Fruit fly (Drosophila melanogaster) whole organism, prepupa: ENCODE data around the gene Vps2.

Experiments
- Blimp-1 ChIP-seq: fragments of 200-800 bp; sonication (Bioruptor generic); optimal IDR thresholded peaks from 3 replicates; lab custom pipeline; 2017; ENCODE audit warnings: missing biosample characterization, missing genetic modification characterization, mild to moderate bottlenecking, moderate library complexity, missing genetic modification reagents
- CG10631 ChIP-seq: fragments of 200-800 bp; sonication (Bioruptor generic); optimal IDR thresholded peaks from 2 replicates; lab custom pipeline; 2016; ENCODE audit warnings: missing biosample characterization, missing genetic modification characterization
- CG10669 ChIP-seq: fragments of 200-800 bp; sonication (Bioruptor generic); optimal IDR thresholded peaks from 3 replicates; lab custom pipeline; 2018; ENCODE audit warnings: missing biosample characterization, mild to moderate bottlenecking, missing genetic modification characterization, moderate library complexity
- CG11294 ChIP-seq: fragments of 200-800 bp; sonication (Bioruptor generic); IDR thresholded peaks from 2 replicates; pipeline ENCODE4 v1.3.6; 2022; ENCODE audit warnings: missing biosample characterization, missing genetic modification characterization
- CG11762 ChIP-seq: fragments of 200-800 bp; sonication (Bioruptor generic); optimal IDR thresholded peaks from 3 replicates; lab custom pipeline; 2016; ENCODE audit warnings: missing biosample characterization, missing genetic modification characterization; ENCODE audit not compliant: insufficient read depth
- CG11902 ChIP-seq: fragments of 200-800 bp; sonication (Bioruptor generic); optimal IDR thresholded peaks from 3 replicates; lab custom pipeline; 2016; ENCODE audit warnings: missing biosample characterization, missing genetic modification characterization
- CG1621 ChIP-seq: fragments of 200-800 bp; sonication (Bioruptor generic); optimal IDR thresholded peaks from 3 replicates; lab custom pipeline; 2018; ENCODE audit warnings: missing biosample characterization, mild to moderate bottlenecking, missing genetic modification characterization
- CG16779 ChIP-seq: fragments of 200-800 bp; sonication (Bioruptor generic); optimal IDR thresholded peaks from 3 replicates; lab custom pipeline; 2017; ENCODE audit warnings: missing biosample characterization, mild to moderate bottlenecking, missing genetic modification characterization
- CG3032 ChIP-seq: fragments of 200-800 bp; optimal IDR thresholded peaks from 2 replicates; lab custom pipeline; 2019; ENCODE audit warnings: missing biosample characterization, mild to moderate bottlenecking, missing genetic modification characterization, moderate library complexity
- CG31627 ChIP-seq: fragments of 200-800 bp; sonication (Bioruptor generic); optimal IDR thresholded peaks from 3 replicates; lab custom pipeline; 2016; ENCODE audit warnings: missing biosample characterization, missing genetic modification characterization
- CG32006 ChIP-seq: fragments of 200-800 bp; sonication (Bioruptor generic); optimal IDR thresholded peaks from 3 replicates; lab custom pipeline; 2017; ENCODE audit warnings: missing biosample characterization, mild to moderate bottlenecking, missing genetic modification characterization
- CG34406 ChIP-seq: fragments of 200-800 bp; sonication (Bioruptor generic); optimal IDR thresholded peaks from 3 replicates; lab custom pipeline; 2016; ENCODE audit warnings: missing biosample characterization, missing genetic modification characterization
- CG3919 ChIP-seq: fragments of 200-800 bp; sonication (Bioruptor generic); optimal IDR thresholded peaks from 3 replicates; lab custom pipeline; 2016; ENCODE audit warnings: missing biosample characterization, missing genetic modification characterization
- CG4318 ChIP-seq: fragments of 200-800 bp; sonication (Bioruptor generic); optimal IDR thresholded peaks from 3 replicates; lab custom pipeline; 2017; ENCODE audit warnings: missing biosample characterization, mild to moderate bottlenecking, missing genetic modification characterization
- CG6163 ChIP-seq: fragments of 200-800 bp; sonication (Bioruptor generic); IDR thresholded peaks from 3 replicates; pipeline ENCODE4 v1.3.6; 2022; ENCODE audit warnings: missing biosample characterization, missing genetic modification characterization
- CG6276 ChIP-seq: fragments of 200-800 bp; sonication (Bioruptor generic); optimal IDR thresholded peaks from 2 replicates; lab custom pipeline; 2017; ENCODE audit warnings: missing biosample characterization, mild to moderate bottlenecking, missing genetic modification characterization
- CG6792 ChIP-seq: fragments of 200-800 bp; sonication (Bioruptor generic); optimal IDR thresholded peaks from 3 replicates; lab custom pipeline; 2016; ENCODE audit warnings: missing biosample characterization, missing genetic modification characterization
- CG6808 ChIP-seq: fragments of 200-800 bp; sonication (Bioruptor generic); optimal IDR thresholded peaks from 3 replicates; lab custom pipeline; 2017; ENCODE audit warnings: missing biosample characterization, missing genetic modification characterization, mild to moderate bottlenecking, moderate library complexity, missing genetic modification reagents
- CG6854 ChIP-seq: fragments of 200-800 bp; sonication (Bioruptor generic); optimal IDR thresholded peaks from 2 replicates; lab custom pipeline; 2017; ENCODE audit warnings: missing biosample characterization, mild to moderate bottlenecking, missing genetic modification characterization
- CG7368 ChIP-seq: fragments of 200-800 bp; sonication (Bioruptor generic); optimal IDR thresholded peaks from 3 replicates; lab custom pipeline; 2016; ENCODE audit warnings: missing biosample characterization, missing genetic modification characterization
- CG8119 ChIP-seq: fragments of 200-800 bp; sonication (Bioruptor generic); IDR thresholded peaks from 3 replicates; pipeline ENCODE4 v1.3.6; 2022; ENCODE audit warnings: missing biosample characterization, missing genetic modification characterization
- CG8319 ChIP-seq: fragments of 200-800 bp; sonication (Bioruptor generic); optimal IDR thresholded peaks from 3 replicates; lab custom pipeline; 2016; ENCODE audit warnings: missing biosample characterization, missing genetic modification characterization
- CG8632 ChIP-seq: fragments of 200-800 bp; sonication (Bioruptor generic); optimal IDR thresholded peaks from 3 replicates; lab custom pipeline; 2016; ENCODE audit warnings: missing biosample characterization, missing genetic modification characterization
- CG9139 ChIP-seq: fragments of 200-800 bp; sonication (Bioruptor generic); optimal IDR thresholded peaks from 3 replicates; lab custom pipeline; 2017; ENCODE audit warnings: missing biosample characterization, mild to moderate bottlenecking, missing genetic modification characterization
- Eip75B ChIP-seq: fragments of 200-800 bp; sonication (Bioruptor generic); optimal IDR thresholded peaks from 3 replicates; lab custom pipeline; 2016; ENCODE audit warnings: missing biosample characterization, missing genetic modification characterization
- Eip78C ChIP-seq: fragments of 200-800 bp; sonication (Bioruptor generic); peaks from one replicate; lab custom pipeline; 2016; ENCODE audit warnings: missing biosample characterization, missing genetic modification characterization
- Eip93F ChIP-seq: fragments of 200-800 bp; sonication (Bioruptor generic); optimal IDR thresholded peaks from 2 replicates; lab custom pipeline; 2016; ENCODE audit warnings: missing biosample characterization, mild to moderate bottlenecking, missing genetic modification characterization
- Ets21C ChIP-seq: fragments of 200-800 bp; sonication (Bioruptor generic); optimal IDR thresholded peaks from 3 replicates; lab custom pipeline; 2016; ENCODE audit warnings: missing biosample characterization, missing genetic modification characterization
- Ets96B ChIP-seq: fragments of 200-800 bp; optimal IDR thresholded peaks from 2 replicates; lab custom pipeline; 2019; ENCODE audit warnings: missing biosample characterization, mild to moderate bottlenecking, missing genetic modification characterization, moderate library complexity
- Gug ChIP-seq: fragments of 200-800 bp; sonication (Bioruptor generic); IDR thresholded peaks from 2 replicates; pipeline ENCODE4 v1.3.6; 2022; ENCODE audit warnings: missing biosample characterization, missing genetic modification characterization
- Hr38 ChIP-seq: sonication (Bioruptor generic); optimal IDR thresholded peaks from 2 replicates; lab custom pipeline; 2016; ENCODE audit warnings: missing biosample characterization, missing genetic modification characterization
- Hr4 ChIP-seq: fragments of 200-800 bp; sonication (Bioruptor generic); optimal IDR thresholded peaks from 3 replicates; lab custom pipeline; 2016; ENCODE audit warnings: missing biosample characterization, missing genetic modification characterization
- Lpt ChIP-seq: fragments of 200-800 bp; sonication (Bioruptor generic); optimal IDR thresholded peaks from 3 replicates; lab custom pipeline; 2016; ENCODE audit warnings: missing biosample characterization, missing genetic modification characterization
- Met ChIP-seq: fragments of 200-800 bp; sonication (Bioruptor generic); optimal IDR thresholded peaks from 3 replicates; lab custom pipeline; 2016; ENCODE audit warnings: missing biosample characterization, missing genetic modification characterization
- OdsH ChIP-seq: fragments of 200-800 bp; sonication (Bioruptor generic); optimal IDR thresholded peaks from 3 replicates; lab custom pipeline; 2016; ENCODE audit warnings: missing biosample characterization, missing genetic modification characterization
- Sox14 ChIP-seq: fragments of 200-800 bp; sonication (Bioruptor generic); optimal IDR thresholded peaks from 3 replicates; lab custom pipeline; 2016; ENCODE audit warnings: missing biosample characterization, missing genetic modification characterization
- Sox15 ChIP-seq: fragments of 200-800 bp; sonication (Bioruptor generic); optimal IDR thresholded peaks from 3 replicates; lab custom pipeline; 2016; ENCODE audit warnings: missing biosample characterization, missing genetic modification characterization
- achi ChIP-seq: fragments of 200-800 bp; sonication (Bioruptor generic); optimal IDR thresholded peaks from 3 replicates; lab custom pipeline; 2016; ENCODE audit warnings: missing biosample characterization, missing genetic modification characterization
- cyc ChIP-seq: fragments of 200-800 bp; sonication (Bioruptor generic); optimal IDR thresholded peaks from 3 replicates; lab custom pipeline; 2016; ENCODE audit warnings: missing biosample characterization, missing genetic modification characterization
- dac ChIP-seq: fragments of 200-800 bp; sonication (Bioruptor generic); optimal IDR thresholded peaks from 2 replicates; lab custom pipeline; 2017; ENCODE audit warnings: missing biosample characterization, mild to moderate bottlenecking, missing genetic modification characterization
- dsx ChIP-seq: fragments of 200-800 bp; optimal IDR thresholded peaks from 3 replicates; lab custom pipeline; 2019; ENCODE audit warnings: missing biosample characterization, mild to moderate bottlenecking, missing genetic modification characterization, moderate library complexity; ENCODE audit not compliant: poor library complexity, severe bottlenecking
- eg ChIP-seq: fragments of 200-800 bp; sonication (Bioruptor generic); IDR thresholded peaks from 3 replicates; pipeline ENCODE4 v1.3.6; 2022; ENCODE audit warnings: missing biosample characterization, missing genetic modification characterization
- fd59A ChIP-seq: fragments of 200-800 bp; sonication (Bioruptor generic); optimal IDR thresholded peaks from 2 replicates; lab custom pipeline; 2017; ENCODE audit warnings: missing biosample characterization, mild to moderate bottlenecking, missing genetic modification characterization, missing genetic modification reagents
- fkh ChIP-seq: fragments of 200-800 bp; sonication (Bioruptor generic); optimal IDR thresholded peaks from 3 replicates; lab custom pipeline; 2017; ENCODE audit warnings: missing biosample characterization, mild to moderate bottlenecking, missing genetic modification characterization, moderate library complexity
- lz ChIP-seq: fragments of 200-800 bp; sonication (Bioruptor generic); optimal IDR thresholded peaks from 3 replicates; lab custom pipeline; 2016; ENCODE audit warnings: missing biosample characterization, missing genetic modification characterization
- ss ChIP-seq, 2 experiments: fragments of 200-800 bp; sonication (Bioruptor generic); optimal IDR thresholded peaks; 2 replicates in 1 of 2; 3 replicates in 1 of 2; lab custom pipeline; 2017 to 2018; ENCODE audit warnings: mild to moderate bottlenecking in 2 of 2, missing biosample characterization in 2 of 2, missing genetic modification characterization in 2 of 2, moderate library complexity in 1 of 2
- svp ChIP-seq: fragments of 200-800 bp; sonication (Bioruptor generic); peaks from one replicate; lab custom pipeline; 2016; ENCODE audit warnings: missing biosample characterization, missing genetic modification characterization
- topi ChIP-seq: fragments of 200-800 bp; sonication (Bioruptor generic); optimal IDR thresholded peaks from 3 replicates; lab custom pipeline; 2016; ENCODE audit warnings: missing biosample characterization, missing genetic modification characterization
- vri ChIP-seq: fragments of 200-800 bp; sonication (Bioruptor generic); optimal IDR thresholded peaks from 3 replicates; lab custom pipeline; 2016; ENCODE audit warnings: missing biosample characterization, mild to moderate bottlenecking, missing genetic modification characterization

The Vps2 gene

DNA sequence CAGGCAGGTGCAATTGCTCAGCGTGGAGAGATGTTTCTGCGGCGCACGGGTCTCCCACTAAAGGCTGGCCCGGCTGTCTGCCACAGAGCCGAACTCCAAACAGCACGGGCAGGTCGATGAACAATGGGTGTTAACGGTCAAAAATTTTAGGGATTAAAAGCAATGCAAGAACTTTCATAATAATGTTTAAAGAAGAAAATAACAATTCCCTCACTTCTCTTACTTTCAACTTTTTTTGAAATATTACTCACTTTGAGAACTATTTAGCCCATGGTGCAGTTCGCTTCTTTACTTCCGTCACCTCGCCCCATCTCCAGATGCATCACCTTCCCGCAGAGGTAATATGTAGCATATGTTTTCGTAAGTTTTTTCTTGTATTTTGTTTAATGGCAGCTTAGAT is 19.9 kb downstream of the Vps2 start (continued):
- TF ChIP-seq lz (GFP tag; lab: Kevin White, UChicago) (peak; percentile 78), Hr4 (GFP tag; lab: Kevin White, UChicago) (peak; percentile 78), CG34406 (GFP tag; lab: Kevin White, UChicago) (peak; percentile 70), svp (GFP tag; lab: Kevin White, UChicago) (peak; percentile 89), CG3032 (tag; lab: Kevin White, UChicago) (peak; percentile 76), Met (peak; percentile 80), Blimp-1 (GFP tag; lab: Kevin White, UChicago) (peak; percentile 31), CG6276 (GFP tag; lab: Kevin White, UChicago) (peak; percentile 70), eg (GFP tag; lab: Robert Waterston, UW) (peak; percentile 90), CG6163 (peak; percentile 93), Sox14 (peak; percentile 82), CG8319 (peak; percentile 63), Hr38 (GFP tag; lab: Kevin White, UChicago) (no peak), cyc (GFP tag; lab: Kevin White, UChicago) (peak; percentile 76), CG9139 (GFP tag; lab: Kevin White, UChicago) (peak; percentile 56), CG8119 (GFP tag; lab: Robert Waterston, UW) (peak; percentile 88), CG16779 (tag; lab: Kevin White, UChicago) (peak; percentile 51), CG1621 (tag; lab: Kevin White, UChicago) (peak; percentile 74), CG6792 (peak; percentile 86), CG3919 (GFP tag; lab: Kevin White, UChicago) (peak; percentile 85), fkh (no peak), Gug (GFP tag; lab: Robert Waterston, UW) (peak; percentile 76), CG31627 (GFP tag; lab: Kevin White, UChicago) (peak; percentile 66), CG6854 (GFP tag; lab: Kevin White, UChicago) (peak; percentile 13), dac (peak; percentile 70), ss (GFP tag; optimal IDR thresholded peaks at IDR 0.05; lab: Kevin White, UChicago) (peak; percentile 64 to 74)

DNA sequence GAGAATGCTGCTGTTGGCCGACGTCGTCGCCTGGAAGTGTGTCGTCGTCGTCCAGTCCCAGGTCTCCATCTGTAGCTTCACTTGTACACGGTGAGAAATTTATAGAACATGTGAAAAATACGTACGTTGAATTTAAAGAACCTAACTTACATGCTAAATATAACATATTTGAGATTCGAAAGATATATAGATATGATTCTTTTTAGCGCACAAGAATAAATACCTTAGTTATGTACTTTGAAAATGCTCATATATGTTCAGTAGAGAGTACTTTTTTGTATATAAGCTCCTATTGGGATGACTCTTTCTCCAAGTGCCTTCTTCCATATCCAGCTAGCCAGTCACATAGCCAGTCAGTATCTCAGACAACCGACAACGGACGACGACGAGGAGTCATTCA is 22.6 kb downstream of the Vps2 start:
- TF ChIP-seq Sox15 (GFP tag; lab: Kevin White, UChicago) (no peak), Ets96B (peak; percentile 50), CG32006 (GFP tag; lab: Kevin White, UChicago) (peak; percentile 33), Ets21C (no peak), CG10669 (peak; percentile 30), CG4318 (no peak), dac (no peak), vri (GFP tag; lab: Kevin White, UChicago) (no peak), Hr4 (GFP tag; lab: Kevin White, UChicago) (no peak), CG6792 (peak; percentile 36), dsx (GFP tag; lab: Kevin White, UChicago) (no peak), Eip93F (GFP tag; lab: Kevin White, UChicago) (no peak), CG1621 (tag; lab: Kevin White, UChicago) (no peak), CG16779 (tag; lab: Kevin White, UChicago) (no peak), CG11294 (no peak), CG6808 (GFP tag; lab: Kevin White, UChicago) (peak; percentile 48), topi (GFP tag; lab: Kevin White, UChicago) (peak; percentile 22), CG11762 (GFP tag; lab: Kevin White, UChicago) (peak; percentile 2), Eip78C (GFP tag; lab: Kevin White, UChicago) (peak; percentile 81), CG8632 (no peak), fd59A (GFP tag; lab: Kevin White, UChicago) (no peak), CG8319 (no peak), CG8119 (GFP tag; lab: Robert Waterston, UW) (no peak), Gug (GFP tag; lab: Robert Waterston, UW) (no peak), CG10631 (GFP tag; lab: Kevin White, UChicago) (peak; percentile 27), ss (GFP tag; optimal IDR thresholded peaks at IDR 0.05; lab: Kevin White, UChicago) (no peak), lz (GFP tag; lab: Kevin White, UChicago) (no peak), Blimp-1 (GFP tag; lab: Kevin White, UChicago) (no peak), Eip75B (GFP tag; lab: Kevin White, UChicago) (peak; percentile 26), Hr38 (GFP tag; lab: Kevin White, UChicago) (no peak), Lpt (GFP tag; lab: Kevin White, UChicago) (no peak), CG7368 (GFP tag; lab: Kevin White, UChicago) (no peak), svp (GFP tag; lab: Kevin White, UChicago) (peak; percentile 36), eg (GFP tag; lab: Robert Waterston, UW) (0 out of 3 replicates have a peak, but pooled peaks have one; percentile 22), CG11902 (no peak), achi (peak; percentile 39), OdsH (GFP tag; lab: Kevin White, UChicago) (peak; percentile 21)
